Fruit fly (Drosophila melanogaster): ENCODE measurements around the gene CG11327.
A peak's percentile ranks its signal among the peaks of the same experiment; 100 is the strongest.

The CG11327 gene

DNA sequence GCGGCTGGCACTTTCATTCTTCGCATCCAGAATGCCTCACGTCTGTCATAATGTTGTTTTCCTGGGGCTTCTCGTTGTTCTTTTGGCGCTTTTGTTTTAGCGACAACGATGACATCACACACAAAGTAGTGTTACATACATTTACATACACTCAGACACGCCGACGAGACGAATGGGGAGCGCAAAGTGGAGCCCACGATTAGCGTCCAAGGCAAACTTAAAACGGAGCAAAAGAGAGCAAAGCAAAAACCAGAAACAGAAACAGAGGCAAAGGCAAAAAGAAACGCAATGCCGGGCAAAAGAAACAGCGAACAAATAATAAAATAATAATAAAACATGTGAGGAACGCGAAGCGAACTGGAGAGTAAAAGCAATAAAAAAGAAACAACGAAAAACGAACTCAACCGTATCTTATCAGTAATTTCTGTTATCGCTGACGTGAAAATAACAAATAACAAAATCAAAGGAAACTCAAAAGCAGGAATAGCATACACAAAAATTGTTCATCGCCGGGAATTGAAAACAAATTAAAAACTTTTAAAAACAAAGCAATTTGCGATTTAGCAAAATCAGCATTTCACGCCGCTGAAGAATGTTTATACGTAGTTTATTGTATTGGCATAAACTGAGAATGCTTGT, 42.0 kb downstream of the CG11327 start (continued):
- TF ChIP-seq CG10147 (GFP tag; optimal IDR thresholded peaks at IDR 0.05), result no peak
- peak; percentile 8 for TF ChIP-seq CG8924 (tag; optimal IDR thresholded peaks at IDR 0.05)
- TF ChIP-seq lbe (GFP tag; optimal IDR thresholded peaks at IDR 0.05), result peak; percentile 41
- TF ChIP-seq grn (GFP tag; optimal IDR thresholded peaks at IDR 0.05), result peak; percentile 27
- peak; percentile 42 for TF ChIP-seq cg (GFP tag; optimal IDR thresholded peaks at IDR 0.05)
- peak in 1 of 2 experiments; percentile 1 for TF ChIP-seq Trl (optimal IDR thresholded peaks at IDR 0.05)
- TF ChIP-seq Trl (GFP tag; optimal IDR thresholded peaks at IDR 0.05), result no peak
- peak; percentile 8 for TF ChIP-seq mirr (GFP tag; optimal IDR thresholded peaks at IDR 0.05)
- peak; percentile 49; the same call in 2 of the 3 replicates for TF ChIP-seq CG34224 (GFP tag; IDR thresholded peaks at IDR 0.05; ENCODE audit: partially characterized antibody)
- no peak for TF ChIP-seq tup (GFP tag; optimal IDR thresholded peaks at IDR 0.05)
- TF ChIP-seq CG18011 (GFP tag; optimal IDR thresholded peaks at IDR 0.05), result peak; percentile 2
- peak; percentile 25 for TF ChIP-seq CG10543 (GFP tag; optimal IDR thresholded peaks at IDR 0.05)
- TF ChIP-seq eve (GFP tag; optimal IDR thresholded peaks at IDR 0.05), result peak in 1 of 2 experiments; percentile 53
- TF ChIP-seq vvl (GFP tag; IDR thresholded peaks at IDR 0.05), result peak; percentile 60; the same call in 1 of the 2 replicates
- TF ChIP-seq onecut (GFP tag; IDR thresholded peaks at IDR 0.05), result no peak
- TF ChIP-seq Neu2 (GFP tag; optimal IDR thresholded peaks at IDR 0.05; ENCODE audit: borderline replicate concordance), result no peak
- TF ChIP-seq ftz-f1 (GFP tag; optimal IDR thresholded peaks at IDR 0.05), result peak; percentile 7
- peak; percentile 97 for TF ChIP-seq psq (GFP tag; optimal IDR thresholded peaks at IDR 0.05)
- peak; percentile 96; the same call in 3 of the 4 replicates for TF ChIP-seq chinmo (GFP tag; IDR thresholded peaks at IDR 0.05; ENCODE audit: partially characterized antibody)
- peak; percentile 65 for TF ChIP-seq sd (tag; optimal IDR thresholded peaks at IDR 0.05)
- peak in 1 of 2 experiments; percentile 88 for TF ChIP-seq Pdp1 (GFP tag; optimal IDR thresholded peaks at IDR 0.05)
- TF ChIP-seq Med (GFP tag), result peak; percentile 66
- no peak for TF ChIP-seq org-1 (GFP tag; optimal IDR thresholded peaks at IDR 0.05)
- TF ChIP-seq CG13287 (GFP tag; IDR thresholded peaks at IDR 0.05; ENCODE audit: partially characterized antibody), result peak; percentile 51; the same call in 1 of the 2 replicates
- TF ChIP-seq CG10654 (GFP tag; optimal IDR thresholded peaks at IDR 0.05), result no peak
- TF ChIP-seq Eip74EF (GFP tag; optimal IDR thresholded peaks at IDR 0.05), result peak in 1 of 2 experiments; percentile 24
- peak; percentile 86 for TF ChIP-seq CG12769 (tag; optimal IDR thresholded peaks at IDR 0.05)
- peak; percentile 52 for TF ChIP-seq CG12155 (GFP tag; optimal IDR thresholded peaks at IDR 0.05)
- no peak for TF ChIP-seq pzg (GFP tag; optimal IDR thresholded peaks at IDR 0.05)
- peak; percentile 37 for TF ChIP-seq sug (tag; optimal IDR thresholded peaks at IDR 0.05)
- TF ChIP-seq corto (GFP tag; optimal IDR thresholded peaks at IDR 0.05), result peak; percentile 47
- no peak for TF ChIP-seq ap (GFP tag; IDR thresholded peaks at IDR 0.05)

dm6 chr2L:6643218-6643756, 43.2 kb downstream of the CG11327 start:
- TF ChIP-seq CG10147 (GFP tag; optimal IDR thresholded peaks at IDR 0.05) (peak; percentile 15), CG2875 (GFP tag; optimal IDR thresholded peaks at IDR 0.05) (no peak), jing (GFP tag; optimal IDR thresholded peaks at IDR 0.05) (no peak), Adf1 (GFP tag; IDR thresholded peaks at IDR 0.05) (peak; percentile 17; the same call in 1 of the 2 replicates), dmrt11E (tag; optimal IDR thresholded peaks at IDR 0.05) (no peak), CG18599 (GFP tag; optimal IDR thresholded peaks at IDR 0.05) (peak; percentile 44), NfI (GFP tag; optimal IDR thresholded peaks at IDR 0.05) (no peak), schlank (tag; optimal IDR thresholded peaks at IDR 0.05) (no peak), lilli (GFP tag; optimal IDR thresholded peaks at IDR 0.05) (no peak), CG8281 (tag; optimal IDR thresholded peaks at IDR 0.05) (peak; percentile 98), pho (GFP tag; optimal IDR thresholded peaks at IDR 0.05) (no peak), Deaf1 (tag; optimal IDR thresholded peaks at IDR 0.05) (no peak), NFAT (GFP tag; IDR thresholded peaks at IDR 0.05) (no peak), CG3281 (GFP tag; optimal IDR thresholded peaks at IDR 0.05) (peak; percentile 10), slou (GFP tag; optimal IDR thresholded peaks at IDR 0.05) (no peak), sug (tag; optimal IDR thresholded peaks at IDR 0.05) (peak; percentile 37), hbn (GFP tag; IDR thresholded peaks at IDR 0.05; ENCODE audit: partially characterized antibody) (no peak), nmo (GFP tag; optimal IDR thresholded peaks at IDR 0.05) (no peak), Dbx (GFP tag; IDR thresholded peaks at IDR 0.05) (0 out of 3 replicates have a peak, but pooled peaks have one; percentile 39)

Data from whole organism, embryonic.